Worm (Caenorhabditis elegans): ENCODE results near the gene ZK180.6.

ce11 chrIV:4526724-4527123 is 1.9 kb upstream of the ZK180.6 start:
- TF ChIP-seq nfya-1 (tag; optimal IDR thresholded peaks at IDR 0.05; ENCODE audit: borderline replicate concordance, insufficient read depth) (no peak), unc-62 (GFP tag; optimal IDR thresholded peaks at IDR 0.05) (no peak), F33H1.4 (GFP tag; IDR thresholded peaks at IDR 0.05) (no peak), K11D2.4 (GFP tag; IDR thresholded peaks at IDR 0.05) (no peak), snpc-4 (GFP tag; optimal IDR thresholded peaks at IDR 0.05) (no peak), snpc-4 (tag; optimal IDR thresholded peaks at IDR 0.05) (no peak)

All from whole organism, young adult.